Worm (Caenorhabditis elegans): ENCODE results near the gene T28A11.19.

DNA sequence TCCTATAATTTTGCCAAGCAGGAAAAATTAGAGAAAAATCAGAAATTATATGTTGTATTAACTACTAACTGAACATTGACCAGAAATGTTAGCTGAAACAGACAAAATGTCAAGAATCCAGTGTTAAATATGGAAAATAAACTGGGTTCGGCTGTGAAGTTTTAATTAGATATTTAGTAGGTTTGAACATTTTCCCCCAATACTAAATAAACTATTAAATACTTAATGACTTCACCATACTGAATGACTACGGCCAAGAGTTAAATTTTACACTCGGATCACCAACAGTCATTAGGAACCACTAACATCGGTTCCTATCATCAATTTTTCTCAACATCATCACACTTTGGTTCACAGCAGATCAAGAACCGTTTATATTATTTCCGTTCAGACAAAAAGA lies 26.1 kb upstream of the T28A11.19 start:
- TF ChIP-seq F13C5.2 (tag; optimal IDR thresholded peaks at IDR 0.05) (no peak), hnd-1 (tag; optimal IDR thresholded peaks at IDR 0.05) (no peak), tbx-11 (GFP tag; IDR thresholded peaks at IDR 0.05) (no peak), tra-4 (tag; optimal IDR thresholded peaks at IDR 0.05) (no peak), sea-1 (GFP tag; conservative IDR thresholded peaks at IDR 0.05) (no peak), B0310.2 (tag; optimal IDR thresholded peaks at IDR 0.05) (no peak), scrt-1 (GFP tag; IDR thresholded peaks at IDR 0.05) (no peak), pes-1 (GFP tag; IDR thresholded peaks at IDR 0.05) (no peak), ama-1 (optimal IDR thresholded peaks at IDR 0.05) (no peak)

Measured in whole organism, early embryonic.